Fruit fly (Drosophila melanogaster) whole organism, embryonic: ENCODE data around the gene Nepl9.

ENCODE experiments used
- Bgb ChIP-seq: fragments of 200-800 bp; sonication (Bioruptor generic); IDR thresholded peaks from 2 replicates; pipeline ENCODE4 v1.3.6; 2022; ENCODE audit warnings: missing biosample characterization, missing genetic modification characterization; ENCODE audit not compliant: partially characterized antibody
- C15 ChIP-seq: fragments of 200-800 bp; sonication (Bioruptor generic); IDR thresholded peaks from 3 replicates; pipeline ENCODE4 v1.3.6; 2022; ENCODE audit warnings: missing biosample characterization, missing genetic modification characterization
- CG10321 ChIP-seq: fragments of 200-800 bp; sonication (Bioruptor generic); IDR thresholded peaks from 2 replicates; pipeline ENCODE4 v1.3.6; 2022; ENCODE audit warnings: missing biosample characterization, missing genetic modification characterization
- CG11247 ChIP-seq: fragments of 200-800 bp; sonication (Bioruptor generic); IDR thresholded peaks from 2 replicates; pipeline ENCODE4 v1.3.6; 2022; ENCODE audit warnings: missing biosample characterization, missing genetic modification characterization
- CG12155 ChIP-seq: fragments of 200-800 bp; sonication (Bioruptor generic); optimal IDR thresholded peaks from 3 replicates; lab custom pipeline; 2016; ENCODE audit warnings: missing biosample characterization, missing genetic modification characterization
- CG1233 ChIP-seq: fragments of 200-800 bp; sonication (Bioruptor generic); optimal IDR thresholded peaks from 4 replicates; lab custom pipeline; 2018; ENCODE audit warnings: missing biosample characterization, mild to moderate bottlenecking, missing genetic modification characterization
- CG12769 ChIP-seq: fragments of 200-800 bp; sonication (Bioruptor generic); optimal IDR thresholded peaks from 2 replicates; lab custom pipeline; 2019; ENCODE audit warnings: missing biosample characterization, mild to moderate bottlenecking, missing genetic modification characterization, moderate library complexity
- CG12942 ChIP-seq: fragments of 200-800 bp; sonication (Bioruptor generic); optimal IDR thresholded peaks from 3 replicates; lab custom pipeline; 2016; ENCODE audit warnings: missing biosample characterization, missing genetic modification characterization
- CG15011 ChIP-seq: fragments of 200-800 bp; sonication (Bioruptor generic); optimal IDR thresholded peaks from 3 replicates; lab custom pipeline; 2018; ENCODE audit warnings: missing biosample characterization, mild to moderate bottlenecking, missing genetic modification characterization
- CG15269 ChIP-seq: fragments of 200-800 bp; sonication (Bioruptor generic); optimal IDR thresholded peaks from 2 replicates; lab custom pipeline; 2018; ENCODE audit warnings: missing biosample characterization, mild to moderate bottlenecking, missing genetic modification characterization, moderate library complexity
- CG17186 ChIP-seq: fragments of 200-800 bp; sonication (Bioruptor generic); optimal IDR thresholded peaks from 3 replicates; lab custom pipeline; 2017; ENCODE audit warnings: missing biosample characterization, missing genetic modification reagents, missing genetic modification characterization
- CG17361 ChIP-seq: fragments of 200-800 bp; sonication (Bioruptor generic); IDR thresholded peaks from 3 replicates; pipeline ENCODE4 v1.3.6; 2022; ENCODE audit warnings: missing biosample characterization, missing genetic modification characterization
- CG17385 ChIP-seq: fragments of 200-800 bp; sonication (Bioruptor generic); optimal IDR thresholded peaks from 3 replicates; lab custom pipeline; 2018; ENCODE audit warnings: missing biosample characterization, mild to moderate bottlenecking, missing genetic modification characterization
- CG17802 ChIP-seq: fragments of 200-800 bp; sonication (Bioruptor generic); optimal IDR thresholded peaks from 2 replicates; lab custom pipeline; 2018; ENCODE audit warnings: missing biosample characterization, mild to moderate bottlenecking, missing genetic modification characterization, moderate library complexity
- CG18599 ChIP-seq: fragments of 200-800 bp; sonication (Bioruptor generic); optimal IDR thresholded peaks from 3 replicates; lab custom pipeline; 2017; ENCODE audit warnings: missing biosample characterization, missing genetic modification characterization, mild to moderate bottlenecking, moderate library complexity, missing genetic modification reagents
- CG2116 ChIP-seq: fragments of 200-800 bp; sonication (Bioruptor generic); optimal IDR thresholded peaks from 3 replicates; lab custom pipeline; 2018; ENCODE audit warnings: missing biosample characterization, mild to moderate bottlenecking, missing genetic modification characterization
- CG32532 ChIP-seq: fragments of 200-800 bp; sonication (Bioruptor generic); IDR thresholded peaks from 2 replicates; pipeline ENCODE4 v1.3.6; 2022; ENCODE audit warnings: missing biosample characterization, missing genetic modification characterization
- CG33213 ChIP-seq: fragments of 200-800 bp; sonication (Bioruptor generic); optimal IDR thresholded peaks from 3 replicates; lab custom pipeline; 2016; ENCODE audit warnings: missing biosample characterization, missing genetic modification characterization
- CG5245 ChIP-seq: fragments of 200-800 bp; sonication (Bioruptor generic); optimal IDR thresholded peaks from 3 replicates; lab custom pipeline; 2016; ENCODE audit warnings: missing biosample characterization, missing genetic modification characterization
- CG6272 ChIP-seq: fragments of 200-800 bp; sonication (Bioruptor generic); IDR thresholded peaks from 2 replicates; pipeline ENCODE4 v1.3.6; 2022; ENCODE audit warnings: missing biosample characterization, missing genetic modification characterization
- CG6813 ChIP-seq: fragments of 200-800 bp; sonication (Bioruptor generic); optimal IDR thresholded peaks from 2 replicates; lab custom pipeline; 2017; ENCODE audit warnings: missing biosample characterization, missing genetic modification characterization, mild to moderate bottlenecking, moderate library complexity, missing genetic modification reagents
- CG6854 ChIP-seq: fragments of 200-800 bp; sonication (Bioruptor generic); optimal IDR thresholded peaks from 3 replicates; lab custom pipeline; 2017; ENCODE audit warnings: missing biosample characterization, mild to moderate bottlenecking, missing genetic modification characterization
- CG8290 ChIP-seq, 3 experiments: fragments of 200-800 bp; sonication (Bioruptor generic); optimal IDR thresholded peaks; 2 replicates each; lab custom pipeline; 2016 to 2019; ENCODE audit warnings: missing biosample characterization in 3 of 3, missing genetic modification characterization in 3 of 3, mild to moderate bottlenecking in 2 of 3, moderate library complexity in 1 of 3
- HLH4C ChIP-seq: fragments of 200-800 bp; sonication (Bioruptor generic); IDR thresholded peaks from 3 replicates; pipeline ENCODE4 v1.3.6; 2022; ENCODE audit warnings: missing biosample characterization, missing genetic modification characterization; ENCODE audit not compliant: partially characterized antibody
- HLHmδ ChIP-seq: fragments of 200-800 bp; sonication (Bioruptor generic); optimal IDR thresholded peaks from 2 replicates; lab custom pipeline; 2018; ENCODE audit warnings: missing biosample characterization, mild to moderate bottlenecking, missing genetic modification characterization, moderate library complexity
- Jarid2 ChIP-seq: fragments of 200-800 bp; sonication (Bioruptor generic); optimal IDR thresholded peaks from 3 replicates; lab custom pipeline; 2017; ENCODE audit warnings: mild to moderate bottlenecking, missing biosample characterization, missing genetic modification reagents, missing genetic modification characterization
- MTF-1 ChIP-seq: fragments of 200-800 bp; sonication (Bioruptor generic); optimal IDR thresholded peaks from 2 replicates; lab custom pipeline; 2018; ENCODE audit warnings: missing biosample characterization, mild to moderate bottlenecking, missing genetic modification characterization, borderline replicate concordance
- Med ChIP-seq: fragments of 200-800 bp; sonication (Bioruptor generic); peaks from one replicate; lab custom pipeline; 2016; ENCODE audit warnings: missing biosample characterization, missing genetic modification characterization, mild to moderate bottlenecking, inconsistent platforms, moderate library complexity
- Oli ChIP-seq: fragments of 200-800 bp; sonication (Bioruptor generic); optimal IDR thresholded peaks from 2 replicates; lab custom pipeline; 2018; ENCODE audit warnings: missing biosample characterization, mild to moderate bottlenecking, missing genetic modification characterization, moderate library complexity
- ab ChIP-seq: fragments of 200-800 bp; sonication (Bioruptor generic); optimal IDR thresholded peaks from 2 replicates; lab custom pipeline; 2016; ENCODE audit warnings: missing biosample characterization, missing genetic modification characterization
- ato ChIP-seq: fragments of 200-800 bp; sonication (Bioruptor generic); IDR thresholded peaks from 2 replicates; pipeline ENCODE4 v1.3.6; 2022; ENCODE audit warnings: missing biosample characterization, missing genetic modification characterization; ENCODE audit not compliant: partially characterized antibody
- bcd ChIP-seq: fragments of 200-800 bp; sonication (Bioruptor generic); optimal IDR thresholded peaks from 2 replicates; lab custom pipeline; 2017; ENCODE audit warnings: missing biosample characterization, mild to moderate bottlenecking, missing genetic modification characterization
- bigmax ChIP-seq: fragments of 200-800 bp; sonication (Bioruptor generic); optimal IDR thresholded peaks from 2 replicates; lab custom pipeline; 2018; ENCODE audit warnings: missing biosample characterization, mild to moderate bottlenecking, missing genetic modification characterization
- br ChIP-seq: fragments of >200 bp; optimal IDR thresholded peaks from 2 replicates; lab custom pipeline; 2017
- cas ChIP-seq: fragments of 200-800 bp; sonication (Bioruptor generic); IDR thresholded peaks from 2 replicates; pipeline ENCODE4 v1.3.6; 2022; ENCODE audit warnings: missing biosample characterization, missing genetic modification characterization
- dimm ChIP-seq: fragments of 200-800 bp; sonication (Bioruptor generic); IDR thresholded peaks from 2 replicates; pipeline ENCODE4 v1.3.6; 2022; ENCODE audit warnings: missing biosample characterization, missing genetic modification characterization
- dm ChIP-seq: fragments of 200-800 bp; sonication (Bioruptor generic); optimal IDR thresholded peaks from 3 replicates; lab custom pipeline; 2016; ENCODE audit warnings: missing biosample characterization, missing genetic modification characterization
- dysf ChIP-seq: fragments of 200-800 bp; sonication (Bioruptor generic); IDR thresholded peaks from 3 replicates; pipeline ENCODE4 v1.3.6; 2022; ENCODE audit warnings: missing biosample characterization, missing genetic modification characterization
- kay ChIP-seq: fragments of 200-800 bp; sonication (Bioruptor generic); optimal IDR thresholded peaks from 2 replicates; lab custom pipeline; 2016; ENCODE audit warnings: missing biosample characterization, missing genetic modification characterization
- klu ChIP-seq: fragments of 200-800 bp; sonication (Bioruptor generic); IDR thresholded peaks from 2 replicates; pipeline ENCODE4 v1.3.6; 2022; ENCODE audit warnings: missing biosample characterization, missing genetic modification characterization
- lola ChIP-seq, 3 experiments: fragments of >200 bp in 2 of 3; fragments of 200-800 bp in 1 of 3; sonication (Bioruptor generic) in 1 of 3; optimal IDR thresholded peaks; 2 replicates each; lab custom pipeline; 2017 to 2019; ENCODE audit warnings: missing biosample characterization in 3 of 3, missing genetic modification characterization in 3 of 3, mild to moderate bottlenecking in 1 of 3, moderate library complexity in 1 of 3
- pan ChIP-seq, 4 experiments: fragments of >200 bp in 3 of 4; fragments of 200-800 bp in 1 of 4; sonication (Bioruptor generic) in 1 of 4; optimal IDR thresholded peaks in 3 of 4; IDR thresholded peaks in 1 of 4; 2 replicates each; pipeline versions ENCODE4 v1.3.6 to Lab custom; 2017 to 2022; ENCODE audit warnings: missing biosample characterization in 2 of 4, missing genetic modification characterization in 2 of 4, mixed read lengths in 1 of 4
- pb ChIP-seq: fragments of 200-800 bp; sonication (Bioruptor generic); optimal IDR thresholded peaks from 3 replicates; lab custom pipeline; 2016; ENCODE audit warnings: missing biosample characterization, missing genetic modification characterization
- run ChIP-seq: fragments of 200-800 bp; sonication (Bioruptor generic); optimal IDR thresholded peaks from 3 replicates; lab custom pipeline; 2018; ENCODE audit warnings: missing biosample characterization, mild to moderate bottlenecking, missing genetic modification characterization
- schlank ChIP-seq: fragments of 200-800 bp; sonication (Bioruptor generic); optimal IDR thresholded peaks from 2 replicates; lab custom pipeline; 2018; ENCODE audit warnings: missing biosample characterization, mild to moderate bottlenecking, missing genetic modification characterization
- sqz ChIP-seq: fragments of 200-800 bp; sonication (Bioruptor generic); optimal IDR thresholded peaks from 3 replicates; lab custom pipeline; 2018; ENCODE audit warnings: missing biosample characterization, mild to moderate bottlenecking, missing genetic modification characterization
- toy ChIP-seq: fragments of 200-800 bp; sonication (Bioruptor generic); IDR thresholded peaks from 2 replicates; pipeline ENCODE4 v1.3.6; 2022; ENCODE audit warnings: missing biosample characterization, missing genetic modification characterization

Nepl9 gene

dm6 chr2L:16837672-16838071 lies 614 bp upstream of the Nepl9 start, which contains the start of the genes SclA and SclB:
Gene SclA, plus strand, starts transcription at chr2L:16837972.
Gene SclB, plus strand, starts transcription at chr2L:16837972.
- TF ChIP-seq CG10321 (GFP tag; lab: Robert Waterston, UW) (no peak), CG2116 (GFP tag; lab: Kevin White, UChicago) (no peak), bigmax (no peak), CG12769 (tag; lab: Kevin White, UChicago) (no peak), CG6272 (GFP tag; lab: Robert Waterston, UW) (no peak), dysf (GFP tag; lab: Robert Waterston, UW) (no peak), schlank (tag; lab: Kevin White, UChicago) (no peak), CG15269 (no peak), pb (no peak), dimm (GFP tag; lab: Robert Waterston, UW) (no peak), ab (GFP tag; lab: Kevin White, UChicago) (no peak), CG33213 (GFP tag; lab: Kevin White, UChicago) (no peak), Bgb (GFP tag; lab: Robert Waterston, UW) (no peak), Oli (tag; lab: Kevin White, UChicago) (no peak), CG18599 (GFP tag; lab: Kevin White, UChicago) (no peak), kay (GFP tag; lab: Kevin White, UChicago) (no peak), sqz (GFP tag; lab: Kevin White, UChicago) (no peak), CG12155 (GFP tag; lab: Kevin White, UChicago) (no peak), CG5245 (GFP tag; lab: Kevin White, UChicago) (no peak)

DNA sequence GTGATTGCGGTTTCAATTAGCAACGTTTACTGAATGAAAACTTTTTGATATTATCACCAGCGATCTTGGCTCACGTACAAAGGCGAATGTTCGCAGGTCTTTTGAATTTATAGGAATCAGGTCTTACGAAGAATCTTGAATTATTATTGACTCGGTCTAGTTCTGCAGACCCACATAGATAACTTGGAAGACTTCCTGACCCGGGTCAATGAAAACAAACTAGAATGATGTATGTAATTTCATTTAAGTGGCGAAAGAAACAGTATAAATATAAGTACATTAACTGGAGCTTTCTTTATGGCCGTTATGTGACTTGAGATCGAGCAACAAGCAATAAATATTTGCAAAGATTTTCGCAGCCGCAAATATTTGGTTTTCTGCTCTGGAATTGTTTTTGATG lies 2.7 kb downstream of the Nepl9 start, which contains the start of gene CG13282:
CG13282 (minus strand) TSS at position 101 of the 400 bp plus-strand sequence.
- TF ChIP-seq cas (no peak), CG15011 (GFP tag; lab: Kevin White, UChicago) (no peak), CG18599 (GFP tag; lab: Kevin White, UChicago) (no peak), CG17802 (tag; lab: Kevin White, UChicago) (no peak), MTF-1 (no peak), CG12942 (GFP tag; lab: Kevin White, UChicago) (no peak), Med (GFP tag; lab: Kevin White, UChicago) (no peak), br (lab: Kevin White, UChicago) (no peak), ato (GFP tag; lab: Robert Waterston, UW) (no peak), klu (GFP tag; lab: Robert Waterston, UW) (no peak), CG1233 (GFP tag; lab: Kevin White, UChicago) (no peak), Jarid2 (GFP tag; lab: Kevin White, UChicago) (no peak)

dm6 chr2L:16826872-16827506 lies 10.1 kb downstream of the Nepl9 start, which contains the start of gene AspRS-m:
Gene AspRS-m, plus strand, starts transcription at chr2L:16827078.
- TF ChIP-seq HLHmδ (GFP tag; lab: Kevin White, UChicago) (no peak), C15 (GFP tag; lab: Robert Waterston, UW) (no peak), dm (GFP tag; lab: Kevin White, UChicago) (peak; percentile 1), CG17385 (GFP tag; lab: Kevin White, UChicago) (peak; percentile 10), CG2116 (GFP tag; lab: Kevin White, UChicago) (peak; percentile 45), lola (GFP tag; optimal IDR thresholded peaks at IDR 0.05; lab: Kevin White, UChicago) (no peak), CG11247 (GFP tag; lab: Robert Waterston, UW) (no peak), CG17361 (GFP tag; lab: Robert Waterston, UW) (no peak), run (tag; lab: Kevin White, UChicago) (no peak), pan (optimal IDR thresholded peaks at IDR 0.05; lab: Kevin White, UChicago) (no peak), pan (GFP tag; optimal IDR thresholded peaks at IDR 0.05 in 1 of 2, IDR thresholded peaks at IDR 0.05 in 1 of 2) (no peak), bcd (GFP tag; lab: Kevin White, UChicago) (no peak), CG32532 (GFP tag; lab: Robert Waterston, UW) (peak; percentile 29; the same call in 1 of the 2 replicates), toy (GFP tag; lab: Robert Waterston, UW) (no peak), CG6813 (no peak), CG6854 (GFP tag; lab: Kevin White, UChicago) (no peak), CG8290 (GFP tag; optimal IDR thresholded peaks at IDR 0.05; lab: Kevin White, UChicago) (no peak), CG8290 (tag; optimal IDR thresholded peaks at IDR 0.05; lab: Kevin White, UChicago) (no peak), HLH4C (GFP tag; lab: Robert Waterston, UW) (peak; percentile 86), CG17186 (GFP tag; lab: Kevin White, UChicago) (no peak)
